Worm (Caenorhabditis elegans) whole organism, late embryonic: ENCODE measurements around the gene Y34B4A.10.

Experiments
- elt-4 ChIP-seq: sonication (generic microtip); optimal IDR thresholded peaks from 2 replicates; lab custom pipeline; 2016; ENCODE audit warnings: missing genetic modification characterization, missing compliant biosample characterization
- hlh-13 ChIP-seq: fragments of 200-800 bp; sonication (Bioruptor generic); optimal IDR thresholded peaks from 2 replicates; lab custom pipeline; 2018; ENCODE audit warnings: mild to moderate bottlenecking, missing genetic modification characterization, missing compliant biosample characterization
- lim-6 ChIP-seq: sonication (generic microtip); optimal IDR thresholded peaks from 2 replicates; lab custom pipeline; 2016; ENCODE audit warnings: missing genetic modification characterization, missing compliant biosample characterization
- nhr-11 ChIP-seq: fragments of 150-350 bp; optimal IDR thresholded peaks from 2 replicates; lab custom pipeline; 2014; ENCODE audit warnings: missing biosample characterization, missing genetic modification characterization
- npax-4 ChIP-seq: sonication (generic microtip); optimal IDR thresholded peaks from 2 replicates; lab custom pipeline; 2016; ENCODE audit warnings: missing genetic modification characterization, missing compliant biosample characterization
- pqm-1 ChIP-seq: sonication (generic microtip); optimal IDR thresholded peaks from 2 replicates; lab custom pipeline; 2016; ENCODE audit warnings: missing genetic modification characterization, missing compliant biosample characterization
- sox-2 ChIP-seq: fragments of 200-800 bp; sonication (Bioruptor generic); IDR thresholded peaks from 2 replicates; pipeline ENCODE4 v1.3.6; 2022; ENCODE audit warnings: missing genetic modification reagents, missing genetic modification characterization, missing compliant biosample characterization
- unc-55 ChIP-seq: sonication (generic microtip); optimal IDR thresholded peaks from 2 replicates; lab custom pipeline; 2017; ENCODE audit warnings: missing biosample characterization, missing genetic modification reagents, missing genetic modification characterization

ce11 chrX:5202923-5203322 is 46.8 kb upstream of the Y34B4A.10 start:
- TF ChIP-seq hlh-13 (GFP tag; lab: Kevin White, UChicago) (no peak), unc-55 (GFP tag; lab: Kevin White, UChicago) (no peak), nhr-11 (tag; lab: Kevin White, UChicago) (no peak), npax-4 (tag; lab: Kevin White, UChicago) (no peak), sox-2 (no peak), lim-6 (tag; lab: Kevin White, UChicago) (no peak), pqm-1 (no peak), elt-4 (tag; lab: Kevin White, UChicago) (no peak)
